Fruit fly (Drosophila melanogaster): ENCODE data around the gene His4r.

His4r gene

dm6 chr3R:14590753-14591535 is 34.6 kb upstream of the His4r start (continued):
- TF ChIP-seq Elba2 (GFP tag; optimal IDR thresholded peaks at IDR 0.05) (peak; percentile 64), Xbp1 (GFP tag; optimal IDR thresholded peaks at IDR 0.05) (peak; percentile 83), PHDP (tag; optimal IDR thresholded peaks at IDR 0.05) (peak; percentile 78), CG1024 (GFP tag; IDR thresholded peaks at IDR 0.05) (peak; percentile 61; the same call in 1 of the 2 replicates), CG18619 (GFP tag; optimal IDR thresholded peaks at IDR 0.05) (peak; percentile 77), Nf-YC (tag; optimal IDR thresholded peaks at IDR 0.05) (peak; percentile 60), CG1647 (GFP tag; optimal IDR thresholded peaks at IDR 0.05) (peak; percentile 15), gcm (GFP tag; optimal IDR thresholded peaks at IDR 0.05) (peak; percentile 96), CG4360 (GFP tag; IDR thresholded peaks at IDR 0.05) (peak; percentile 69), aop (GFP tag; IDR thresholded peaks at IDR 0.05) (no peak), CG7357 (GFP tag; IDR thresholded peaks at IDR 0.05) (peak; percentile 67; the same call in 1 of the 3 replicates), CG2202 (tag; optimal IDR thresholded peaks at IDR 0.05) (peak; percentile 91), disco-r (GFP tag; optimal IDR thresholded peaks at IDR 0.05) (no peak), ci (GFP tag; IDR thresholded peaks at IDR 0.05) (peak; percentile 62; the same call in 1 of the 3 replicates), sens-2 (GFP tag; IDR thresholded peaks at IDR 0.05) (peak; percentile 61), CG7745 (tag; optimal IDR thresholded peaks at IDR 0.05) (peak; percentile 75), H15 (GFP tag; IDR thresholded peaks at IDR 0.05) (0 out of 3 replicates have a peak, but pooled peaks have one; percentile 45), Antp (GFP tag; optimal IDR thresholded peaks at IDR 0.05) (no peak), CG11723 (GFP tag; optimal IDR thresholded peaks at IDR 0.05) (peak; percentile 78), CG33213 (GFP tag; optimal IDR thresholded peaks at IDR 0.05) (no peak), Med (GFP tag) (peak; percentile 58), gem (tag; optimal IDR thresholded peaks at IDR 0.05) (peak; percentile 96), CG6689 (GFP tag; IDR thresholded peaks at IDR 0.05) (peak; percentile 85), bbx (GFP tag; IDR thresholded peaks at IDR 0.05; ENCODE audit: partially characterized antibody) (no peak), ara (GFP tag; IDR thresholded peaks at IDR 0.05) (peak; percentile 85), CG3847 (GFP tag; IDR thresholded peaks at IDR 0.05) (peak; percentile 47), cas (GFP tag; IDR thresholded peaks at IDR 0.05) (0 out of 2 replicates have a peak, but pooled peaks have one; percentile 9), pzg (GFP tag; optimal IDR thresholded peaks at IDR 0.05) (no peak), CG5245 (GFP tag; optimal IDR thresholded peaks at IDR 0.05) (peak; percentile 79), CG3726 (GFP tag; IDR thresholded peaks at IDR 0.05) (0 out of 3 replicates have a peak, but pooled peaks have one; percentile 45), D (optimal IDR thresholded peaks at IDR 0.05) (no peak), D (GFP tag; optimal IDR thresholded peaks at IDR 0.05) (peak; percentile 96), cato (GFP tag; optimal IDR thresholded peaks at IDR 0.05; ENCODE audit: borderline replicate concordance) (peak; percentile 73), ind (GFP tag; optimal IDR thresholded peaks at IDR 0.05) (peak; percentile 59), Ets65A (GFP tag) (peak; percentile 54), ttk (GFP tag; IDR thresholded peaks at IDR 0.05) (peak; percentile 65; the same call in 1 of the 2 replicates), lola (GFP tag; optimal IDR thresholded peaks at IDR 0.05) (peak in 1 of 3 experiments; percentile 99), dpn (GFP tag; optimal IDR thresholded peaks at IDR 0.05) (peak in 1 of 2 experiments; percentile 81), CG3407 (GFP tag; optimal IDR thresholded peaks at IDR 0.05) (peak; percentile 87), Nf-YB (GFP tag; optimal IDR thresholded peaks at IDR 0.05) (peak; percentile 81), oc (tag; optimal IDR thresholded peaks at IDR 0.05) (peak; percentile 74), CG33557 (GFP tag; optimal IDR thresholded peaks at IDR 0.05) (peak; percentile 98), Dref (GFP tag; IDR thresholded peaks at IDR 0.05) (no peak), CG4424 (GFP tag; optimal IDR thresholded peaks at IDR 0.05) (peak; percentile 90), Blimp-1 (GFP tag; optimal IDR thresholded peaks at IDR 0.05) (peak; percentile 90), vfl (GFP tag; optimal IDR thresholded peaks at IDR 0.05) (no peak), Rfx (GFP tag; IDR thresholded peaks at IDR 0.05) (peak; percentile 25; the same call in 1 of the 2 replicates), CG34422 (GFP tag; IDR thresholded peaks at IDR 0.05) (peak; percentile 78; the same call in 2 of the 3 replicates), D19A (tag; optimal IDR thresholded peaks at IDR 0.05) (peak; percentile 93)
